Worm (Caenorhabditis elegans) whole organism, L4/young adult: ENCODE measurements around the gene B0228.9.

ENCODE experiments used
- W03F9.2 ChIP-seq: fragments of 150-350 bp; optimal IDR thresholded peaks from 2 replicates; lab custom pipeline; 2014; ENCODE audit warnings: missing biosample characterization, missing genetic modification characterization
- dao-5 ChIP-seq: sonication (generic microtip); optimal IDR thresholded peaks from 2 replicates; lab custom pipeline; 2016; ENCODE audit warnings: missing genotype, missing genetic modification characterization, moderate library complexity, missing compliant biosample characterization
- him-1 ChIP-seq: sonication (generic microtip); optimal IDR thresholded peaks from 2 replicates; lab custom pipeline; 2016; ENCODE audit warnings: missing genotype, missing genetic modification reagents, missing genetic modification characterization, missing compliant biosample characterization

- TF ChIP-seq him-1 (tag; lab: Kevin White, UChicago): no peak
- TF ChIP-seq W03F9.2 (tag; lab: Kevin White, UChicago): no peak
- no peak for TF ChIP-seq dao-5 (tag; lab: Kevin White, UChicago)
Observed at ce11 chrII:7755116-7755571, 8.3 kb downstream of the B0228.9 start, which contains the start of the genes B0228.6 and B0228.1.
